Worm (Caenorhabditis elegans): ENCODE results near the gene C47A4.3.
A peak's percentile ranks its signal among the peaks of the same experiment; 100 is the strongest.

Gene C47A4.3

ce11 chrIV:13716735-13717134, 25.4 kb downstream of the C47A4.3 start:
- TF ChIP-seq tra-4 (tag; optimal IDR thresholded peaks at IDR 0.05), result no peak
- TF ChIP-seq hmbx-1 (tag; optimal IDR thresholded peaks at IDR 0.05), result no peak
- no peak for TF ChIP-seq hmg-4 (GFP tag; optimal IDR thresholded peaks at IDR 0.05)
- TF ChIP-seq B0310.2 (tag; optimal IDR thresholded peaks at IDR 0.05), result no peak
- TF ChIP-seq ets-7 (tag; optimal IDR thresholded peaks at IDR 0.05), result no peak
- TF ChIP-seq tbx-11 (GFP tag; IDR thresholded peaks at IDR 0.05), result no peak
- no peak for TF ChIP-seq ceh-13 (GFP tag; optimal IDR thresholded peaks at IDR 0.05)
- TF ChIP-seq sea-1 (GFP tag; conservative IDR thresholded peaks at IDR 0.05), result no peak
- no peak for TF ChIP-seq scrt-1 (GFP tag; IDR thresholded peaks at IDR 0.05)
- TF ChIP-seq pes-1 (GFP tag; IDR thresholded peaks at IDR 0.05), result no peak
- TF ChIP-seq hnd-1 (tag; optimal IDR thresholded peaks at IDR 0.05), result no peak
- no peak for TF ChIP-seq aly-1 (tag; optimal IDR thresholded peaks at IDR 0.05)
- no peak for TF ChIP-seq F13C5.2 (tag; optimal IDR thresholded peaks at IDR 0.05)

ce11 chrIV:13716279-13716678, 25.9 kb downstream of the C47A4.3 start, which contains the start of gene C47A4.1:
Gene C47A4.1, minus strand, starts transcription at chrIV:13716379.
- no peak for TF ChIP-seq hnd-1 (tag; optimal IDR thresholded peaks at IDR 0.05)
- no peak for TF ChIP-seq F13C5.2 (tag; optimal IDR thresholded peaks at IDR 0.05)
- TF ChIP-seq ceh-13 (GFP tag; optimal IDR thresholded peaks at IDR 0.05), result no peak
- TF ChIP-seq aly-1 (tag; optimal IDR thresholded peaks at IDR 0.05), result no peak
- no peak for TF ChIP-seq tbx-37 (GFP tag; conservative IDR thresholded peaks at IDR 0.05)
- TF ChIP-seq flt-1 (GFP tag; IDR thresholded peaks at IDR 0.05), result no peak
- TF ChIP-seq pes-1 (GFP tag; IDR thresholded peaks at IDR 0.05), result no peak
- TF ChIP-seq tbx-11 (GFP tag; IDR thresholded peaks at IDR 0.05), result no peak
- no peak for TF ChIP-seq sea-1 (GFP tag; conservative IDR thresholded peaks at IDR 0.05)
- no peak for TF ChIP-seq hmbx-1 (tag; optimal IDR thresholded peaks at IDR 0.05)

DNA sequence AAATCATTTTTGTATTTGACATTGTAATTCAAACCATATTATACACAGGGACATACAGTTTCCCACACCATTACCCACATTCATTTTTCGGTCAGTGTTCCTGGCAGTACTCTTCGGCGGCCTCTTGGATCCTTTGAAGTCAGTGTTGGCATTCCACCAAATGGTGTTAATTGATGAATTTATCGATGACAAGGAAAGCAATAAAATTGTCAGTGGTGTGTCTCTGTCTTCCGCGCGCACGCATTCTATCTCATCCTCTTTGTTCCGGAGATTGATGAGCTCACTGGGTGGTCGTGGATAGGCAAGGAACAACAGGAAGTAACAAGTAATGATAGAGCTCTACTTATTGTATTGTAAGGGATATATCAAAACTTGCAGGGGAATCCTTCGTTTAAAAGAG, 31.8 kb downstream of the C47A4.3 start:
- TF ChIP-seq pes-1 (GFP tag; IDR thresholded peaks at IDR 0.05), result no peak
- TF ChIP-seq sea-1 (GFP tag; conservative IDR thresholded peaks at IDR 0.05), result no peak
- TF ChIP-seq tra-4 (tag; optimal IDR thresholded peaks at IDR 0.05), result no peak
- TF ChIP-seq ceh-13 (GFP tag; optimal IDR thresholded peaks at IDR 0.05), result no peak
- TF ChIP-seq F13C5.2 (tag; optimal IDR thresholded peaks at IDR 0.05), result no peak
- TF ChIP-seq tbx-11 (GFP tag; IDR thresholded peaks at IDR 0.05), result no peak
- TF ChIP-seq scrt-1 (GFP tag; IDR thresholded peaks at IDR 0.05), result no peak
- TF ChIP-seq hnd-1 (tag; optimal IDR thresholded peaks at IDR 0.05), result no peak
- no peak for TF ChIP-seq ets-7 (tag; optimal IDR thresholded peaks at IDR 0.05)
- TF ChIP-seq hmbx-1 (tag; optimal IDR thresholded peaks at IDR 0.05), result no peak
- no peak for TF ChIP-seq aly-1 (tag; optimal IDR thresholded peaks at IDR 0.05)
- TF ChIP-seq B0310.2 (tag; optimal IDR thresholded peaks at IDR 0.05), result no peak
- no peak for TF ChIP-seq ceh-36 (tag; optimal IDR thresholded peaks at IDR 0.05)
- no peak for TF ChIP-seq hmg-4 (GFP tag; optimal IDR thresholded peaks at IDR 0.05)
- TF ChIP-seq tbx-37 (GFP tag; conservative IDR thresholded peaks at IDR 0.05), result no peak
- no peak for TF ChIP-seq ama-1 (optimal IDR thresholded peaks at IDR 0.05)

DNA sequence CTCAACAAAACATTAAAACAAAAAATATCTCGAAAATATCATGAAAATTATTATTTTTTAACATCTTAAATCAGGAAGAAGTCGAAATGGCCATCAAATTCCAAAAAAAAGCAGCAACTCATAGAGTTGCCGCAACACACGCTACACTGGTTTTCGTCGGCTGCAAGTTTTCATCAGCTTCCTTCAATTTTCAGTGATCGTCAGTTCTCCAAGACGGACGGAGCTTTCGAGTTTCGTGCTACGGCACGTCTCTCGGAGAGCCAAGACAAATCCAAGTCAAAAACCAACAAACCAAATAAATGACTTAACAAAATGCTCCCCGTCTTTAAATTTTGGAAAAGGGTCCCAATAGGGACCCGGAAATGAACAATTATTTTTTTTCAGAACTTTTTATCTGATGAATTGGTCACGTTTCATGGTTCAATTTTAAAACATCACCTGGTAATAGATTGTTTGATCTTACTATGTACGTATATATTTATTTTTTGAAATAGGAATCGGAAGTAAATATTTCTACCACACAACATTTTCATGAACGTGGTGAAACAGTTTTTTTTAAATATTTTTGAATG, 33.0 kb downstream of the C47A4.3 start:
- TF ChIP-seq flt-1 (GFP tag; IDR thresholded peaks at IDR 0.05), result no peak
- TF ChIP-seq aly-1 (tag; optimal IDR thresholded peaks at IDR 0.05), result no peak
- TF ChIP-seq ceh-36 (tag; optimal IDR thresholded peaks at IDR 0.05), result no peak
- no peak for TF ChIP-seq pes-1 (GFP tag; IDR thresholded peaks at IDR 0.05)
- TF ChIP-seq sea-1 (GFP tag; conservative IDR thresholded peaks at IDR 0.05), result no peak
- TF ChIP-seq hmbx-1 (tag; optimal IDR thresholded peaks at IDR 0.05), result no peak
- TF ChIP-seq F13C5.2 (tag; optimal IDR thresholded peaks at IDR 0.05), result no peak
- no peak for TF ChIP-seq tbx-37 (GFP tag; conservative IDR thresholded peaks at IDR 0.05)
- no peak for TF ChIP-seq ets-7 (tag; optimal IDR thresholded peaks at IDR 0.05)
- TF ChIP-seq tra-4 (tag; optimal IDR thresholded peaks at IDR 0.05), result no peak
- TF ChIP-seq ceh-13 (GFP tag; optimal IDR thresholded peaks at IDR 0.05), result no peak
- TF ChIP-seq tbx-11 (GFP tag; IDR thresholded peaks at IDR 0.05), result no peak
- no peak for TF ChIP-seq ama-1 (optimal IDR thresholded peaks at IDR 0.05)
- TF ChIP-seq scrt-1 (GFP tag; IDR thresholded peaks at IDR 0.05), result no peak

DNA sequence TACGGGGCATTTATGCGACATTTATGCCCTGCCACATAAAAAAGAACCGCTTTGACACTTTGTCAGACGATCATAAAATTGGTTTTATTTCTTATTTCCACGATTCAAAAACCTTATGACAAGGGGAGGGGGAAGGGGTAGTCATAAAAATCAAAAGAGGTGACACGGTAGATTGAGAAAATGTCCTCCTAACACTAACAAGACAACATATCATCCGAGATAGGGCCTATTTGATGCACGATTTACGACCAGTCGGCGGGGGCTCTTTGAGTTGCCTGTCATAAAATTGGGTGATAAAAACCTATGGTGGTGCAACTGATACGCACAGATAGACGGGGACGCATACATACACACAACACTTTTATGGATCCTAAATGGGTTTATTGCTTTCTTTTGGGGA, 34.2 kb downstream of the C47A4.3 start:
- TF ChIP-seq ama-1 (optimal IDR thresholded peaks at IDR 0.05), result no peak
- no peak for TF ChIP-seq tbx-37 (GFP tag; conservative IDR thresholded peaks at IDR 0.05)
- no peak for TF ChIP-seq tra-4 (tag; optimal IDR thresholded peaks at IDR 0.05)
- no peak for TF ChIP-seq ceh-13 (GFP tag; optimal IDR thresholded peaks at IDR 0.05)
- no peak for TF ChIP-seq hmbx-1 (tag; optimal IDR thresholded peaks at IDR 0.05)
- no peak for TF ChIP-seq tbx-11 (GFP tag; IDR thresholded peaks at IDR 0.05)
- no peak for TF ChIP-seq flt-1 (GFP tag; IDR thresholded peaks at IDR 0.05)
- TF ChIP-seq F13C5.2 (tag; optimal IDR thresholded peaks at IDR 0.05), result no peak
- TF ChIP-seq hmg-4 (GFP tag; optimal IDR thresholded peaks at IDR 0.05), result no peak
- no peak for TF ChIP-seq ceh-36 (tag; optimal IDR thresholded peaks at IDR 0.05)
- no peak for TF ChIP-seq hnd-1 (tag; optimal IDR thresholded peaks at IDR 0.05)
- TF ChIP-seq scrt-1 (GFP tag; IDR thresholded peaks at IDR 0.05), result no peak

- TF ChIP-seq tbx-11 (GFP tag; IDR thresholded peaks at IDR 0.05), result peak; percentile 24; the same call in 1 of the 2 replicates
- peak; percentile 24 for TF ChIP-seq F13C5.2 (tag; optimal IDR thresholded peaks at IDR 0.05)
- no peak for TF ChIP-seq ceh-13 (GFP tag; optimal IDR thresholded peaks at IDR 0.05)
- no peak for TF ChIP-seq ama-1 (optimal IDR thresholded peaks at IDR 0.05)
- TF ChIP-seq aly-1 (tag; optimal IDR thresholded peaks at IDR 0.05), result peak; percentile 0
- TF ChIP-seq ceh-36 (tag; optimal IDR thresholded peaks at IDR 0.05), result no peak
These were observed 38.2 kb downstream of the C47A4.3 start, which contains the start of gene tlp-1 for ce11 chrIV:13703828-13704425. Gene tlp-1, minus strand, starts transcription at chrIV:13704082.

ce11 chrIV:13702681-13703080, 39.5 kb downstream of the C47A4.3 start:
- TF ChIP-seq scrt-1 (GFP tag; IDR thresholded peaks at IDR 0.05) (no peak), aly-1 (tag; optimal IDR thresholded peaks at IDR 0.05) (no peak), tbx-37 (GFP tag; conservative IDR thresholded peaks at IDR 0.05) (no peak), B0310.2 (tag; optimal IDR thresholded peaks at IDR 0.05) (no peak), hmg-4 (GFP tag; optimal IDR thresholded peaks at IDR 0.05) (no peak), sea-1 (GFP tag; conservative IDR thresholded peaks at IDR 0.05) (no peak), ceh-36 (tag; optimal IDR thresholded peaks at IDR 0.05) (no peak), tbx-11 (GFP tag; IDR thresholded peaks at IDR 0.05) (no peak), hnd-1 (tag; optimal IDR thresholded peaks at IDR 0.05) (no peak), ets-7 (tag; optimal IDR thresholded peaks at IDR 0.05) (no peak)
